Fruit fly (Drosophila melanogaster) Kc167 (cell line): ENCODE results near the gene CG33108.

Experiments
- Myc ChIP-seq: fragments of >200 bp; optimal IDR thresholded peaks from 2 replicates; lab custom pipeline; 2017; ENCODE audit warnings: missing external identifiers
- Sin3A ChIP-seq: fragments of >200 bp; optimal IDR thresholded peaks from 2 replicates; lab custom pipeline; 2018; ENCODE audit warnings: missing external identifiers
- h ChIP-seq: fragments of >200 bp; optimal IDR thresholded peaks from 3 replicates; lab custom pipeline; 2018; ENCODE audit warnings: missing external identifiers
- insv ChIP-seq: fragments of >200 bp; optimal IDR thresholded peaks from 3 replicates; lab custom pipeline; 2018; ENCODE audit warnings: missing external identifiers
- psq ChIP-seq: fragments of >200 bp; optimal IDR thresholded peaks from 2 replicates; lab custom pipeline; 2017; ENCODE audit warnings: missing external identifiers
- ttk ChIP-seq: sonication (Bioruptor generic); optimal IDR thresholded peaks from 2 replicates; lab custom pipeline; 2017; ENCODE audit warnings: missing external identifiers

The CG33108 gene

DNA sequence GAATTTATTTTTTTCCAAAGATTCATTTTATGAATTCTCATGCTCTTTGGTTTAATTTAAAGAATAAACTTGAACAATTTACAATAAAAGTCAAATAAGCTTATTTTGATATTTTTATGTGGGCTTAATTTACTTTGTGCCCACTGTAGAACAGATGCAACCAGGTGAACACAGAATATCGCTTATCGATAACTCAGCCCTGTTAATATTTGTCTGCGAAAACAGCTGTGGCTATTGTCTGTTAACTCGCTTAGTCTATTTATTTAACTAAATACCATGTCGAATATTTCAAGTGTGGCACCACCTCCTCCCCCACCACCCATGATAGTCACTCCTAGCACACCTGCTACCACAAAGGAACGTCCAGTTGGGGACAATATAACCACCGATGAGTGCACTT is at the start of gene CG33108:
CG33108 (plus strand) TSS at position 200 of the 400 bp plus-strand sequence.
- TF ChIP-seq Sin3A (lab: Kevin White, UChicago) (no peak), h (no peak)

dm6 chr3R:23947002-23947401 is 48.5 kb upstream of the CG33108 start:
- TF ChIP-seq h = no peak
- no peak for TF ChIP-seq insv
- TF ChIP-seq Myc (lab: Kevin White, UChicago) = no peak
- TF ChIP-seq Sin3A (lab: Kevin White, UChicago) = no peak
- no peak for TF ChIP-seq ttk

- TF ChIP-seq h (no peak), Myc (lab: Kevin White, UChicago) (no peak), insv (no peak), ttk (no peak), psq (lab: Kevin White, UChicago) (no peak), Sin3A (lab: Kevin White, UChicago) (no peak)
Measured at dm6 chr3R:23948324-23948465, 47.3 kb upstream of the CG33108 start, which contains the start of gene CG12268. Gene CG12268 (minus strand): TSS chr3R:23948424.

DNA sequence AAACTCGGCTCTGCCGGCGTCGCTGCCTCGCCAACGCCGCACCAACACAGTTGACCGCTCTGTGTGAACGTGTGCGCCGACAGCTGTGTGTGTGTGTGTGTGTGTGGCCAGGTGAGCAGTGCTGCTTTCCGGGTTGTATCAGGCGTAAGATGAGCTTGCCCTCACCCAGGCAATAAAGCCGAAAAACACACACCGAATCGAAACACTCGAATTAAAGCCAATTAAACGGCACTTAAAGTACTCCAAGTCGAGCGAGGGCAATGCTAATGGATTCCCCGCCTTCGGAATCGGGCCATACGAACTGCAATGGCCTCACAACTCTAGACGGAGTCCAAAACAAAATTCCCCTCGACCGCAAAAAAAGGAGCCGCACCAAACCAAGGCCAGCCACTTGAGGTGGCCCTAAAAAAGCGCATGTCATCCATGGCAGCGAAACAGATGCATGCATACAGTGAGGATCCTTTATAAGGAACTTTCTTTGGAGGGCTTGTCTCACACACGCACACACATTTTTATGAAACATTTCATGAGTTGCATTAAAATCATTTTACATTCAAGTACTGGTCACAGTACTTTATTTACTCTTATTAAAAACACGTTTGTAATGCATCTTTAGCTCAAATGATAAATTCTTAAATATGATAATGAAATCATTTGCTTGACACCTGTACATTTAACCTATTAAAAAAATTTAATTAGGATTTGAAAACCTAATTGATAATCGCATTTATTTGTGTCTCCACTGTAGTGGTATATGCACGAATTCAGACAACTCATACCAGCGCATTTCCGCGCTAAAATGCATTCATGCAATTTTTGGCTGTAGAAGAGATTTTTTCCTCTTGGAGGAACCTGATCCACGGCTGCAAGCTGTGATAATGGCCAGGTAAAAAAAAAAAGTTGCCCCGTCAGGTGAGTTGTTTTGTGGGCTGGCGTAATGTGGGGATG is 46.7 kb upstream of the CG33108 start:
- TF ChIP-seq psq (lab: Kevin White, UChicago) = no peak
- TF ChIP-seq Myc (lab: Kevin White, UChicago) = no peak
- no peak for TF ChIP-seq Sin3A (lab: Kevin White, UChicago)
- no peak for TF ChIP-seq ttk
- no peak for TF ChIP-seq insv
- no peak for TF ChIP-seq h

DNA sequence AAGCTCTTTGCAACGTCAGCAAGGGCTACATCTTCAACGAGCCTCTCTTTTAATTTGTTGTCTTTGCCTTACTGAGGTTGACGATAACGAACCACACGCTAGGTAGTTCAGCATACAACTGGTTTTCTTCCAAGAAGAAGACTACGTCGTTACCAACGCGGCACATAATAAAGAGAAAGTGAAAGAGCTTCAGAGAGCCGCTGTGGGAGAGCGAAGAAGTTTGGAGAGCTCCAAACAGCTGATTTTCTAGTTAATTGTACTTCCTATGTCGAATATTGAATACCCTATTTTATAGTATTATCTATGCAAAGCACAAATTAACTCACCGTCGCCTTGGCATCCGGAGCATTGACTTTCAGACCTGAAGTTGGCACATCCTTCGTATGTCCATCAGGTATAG is 40.1 kb upstream of the CG33108 start:
- TF ChIP-seq Myc (lab: Kevin White, UChicago) (no peak), ttk (no peak), h (no peak), Sin3A (lab: Kevin White, UChicago) (no peak), insv (no peak), psq (lab: Kevin White, UChicago) (no peak)

dm6 chr3R:23958091-23958838 is 37.2 kb upstream of the CG33108 start, which contains the start of the genes GluProRS and AP-1sigma:
Gene GluProRS (minus strand): TSS chr3R:23958391.
Gene AP-1sigma (plus strand): TSS chr3R:23958651.
- no peak for TF ChIP-seq insv
- no peak for TF ChIP-seq psq (lab: Kevin White, UChicago)

- TF ChIP-seq h (no peak), Sin3A (lab: Kevin White, UChicago) (no peak), insv (no peak), Myc (lab: Kevin White, UChicago) (no peak), ttk (no peak), psq (lab: Kevin White, UChicago) (no peak)
Measured at dm6 chr3R:23960865-23961264, 34.6 kb upstream of the CG33108 start.

dm6 chr3R:23962781-23963222 is 32.7 kb upstream of the CG33108 start, which contains the start of gene CG31140:
Gene CG31140 (plus strand): TSS chr3R:23963180.
- TF ChIP-seq Sin3A (lab: Kevin White, UChicago) = no peak
- TF ChIP-seq insv = no peak
- TF ChIP-seq ttk = no peak
- TF ChIP-seq h = no peak
- TF ChIP-seq Myc (lab: Kevin White, UChicago) = no peak
- no peak for TF ChIP-seq psq (lab: Kevin White, UChicago)

DNA sequence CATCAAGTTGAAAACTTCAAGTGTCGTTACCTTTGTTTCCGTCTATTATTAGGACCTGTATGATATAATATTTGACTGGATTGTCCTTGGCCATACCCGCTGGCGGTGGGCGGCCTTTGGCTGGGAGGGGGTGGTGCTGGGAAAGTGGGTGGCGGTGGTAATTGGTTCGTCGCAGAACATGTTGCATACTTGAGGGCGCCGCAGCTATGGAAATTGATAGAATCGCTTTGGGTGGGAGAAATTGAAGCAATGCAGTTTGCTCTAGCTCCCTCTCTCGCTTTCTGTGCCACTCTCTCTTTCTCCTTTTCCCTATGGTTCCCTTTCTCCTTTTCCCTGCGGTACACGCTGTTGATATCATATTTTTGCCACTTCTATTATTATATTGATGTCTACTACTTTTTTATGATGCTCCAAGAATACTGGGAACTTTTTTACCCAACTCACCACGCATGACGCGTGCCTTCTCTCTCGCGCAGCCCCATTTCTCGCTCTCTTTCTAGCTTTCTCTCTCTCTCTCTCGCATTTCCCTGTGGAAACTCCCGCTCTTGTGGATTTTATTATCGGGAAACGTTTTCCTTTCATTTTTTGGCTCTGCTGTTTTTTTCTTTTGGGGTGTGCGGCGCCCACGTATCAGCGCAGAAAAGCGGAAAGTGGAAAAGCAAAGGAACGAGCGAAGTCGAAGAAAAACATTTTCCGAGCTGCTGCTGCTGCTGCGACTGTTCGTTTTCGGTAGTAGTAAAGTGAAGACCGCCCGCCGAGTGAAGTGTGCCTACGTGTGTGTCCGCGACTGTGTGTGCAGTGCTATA is 30.3 kb upstream of the CG33108 start:
- TF ChIP-seq psq (lab: Kevin White, UChicago) = no peak
- no peak for TF ChIP-seq ttk
- TF ChIP-seq Sin3A (lab: Kevin White, UChicago) = no peak
- no peak for TF ChIP-seq Myc (lab: Kevin White, UChicago)
- no peak for TF ChIP-seq insv
- TF ChIP-seq h = no peak

dm6 chr3R:23969449-23969848 is 26.0 kb upstream of the CG33108 start:
- TF ChIP-seq h (no peak), insv (no peak), Sin3A (lab: Kevin White, UChicago) (no peak), Myc (lab: Kevin White, UChicago) (no peak), ttk (no peak), psq (lab: Kevin White, UChicago) (no peak)

DNA sequence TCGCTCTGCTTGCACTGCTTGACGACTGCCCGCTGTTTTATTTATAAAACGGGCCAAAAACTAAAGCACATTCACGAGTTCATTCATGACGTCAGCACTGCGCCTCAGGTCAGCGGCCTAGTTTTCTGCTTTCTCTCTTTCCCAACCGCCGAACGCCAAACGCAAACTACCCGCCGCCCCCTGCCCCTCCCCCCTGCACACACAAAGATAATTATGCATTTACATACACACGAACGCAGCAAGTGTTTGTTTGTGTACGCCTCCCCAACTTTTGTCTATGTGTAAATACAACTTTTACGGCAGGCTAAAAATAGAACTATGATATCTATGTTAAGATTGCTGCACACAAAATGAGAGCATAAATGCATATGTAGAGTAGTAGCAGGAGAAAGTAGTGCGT is 24.3 kb upstream of the CG33108 start:
- TF ChIP-seq h (no peak), insv (no peak), Myc (lab: Kevin White, UChicago) (no peak), ttk (no peak), Sin3A (lab: Kevin White, UChicago) (no peak), psq (lab: Kevin White, UChicago) (no peak)

- TF ChIP-seq ttk (no peak), insv (no peak), h (no peak), psq (lab: Kevin White, UChicago) (no peak), Sin3A (lab: Kevin White, UChicago) (no peak), Myc (lab: Kevin White, UChicago) (no peak)
Measured at dm6 chr3R:23971764-23972163, 23.7 kb upstream of the CG33108 start.
